Fruit fly (Drosophila melanogaster) S2 (cell line): Measurements from ENCODE around the gene CG13144.

ENCODE experiments used
- CG8478 ChIP-seq: fragments of >200 bp; optimal IDR thresholded peaks from 2 replicates; lab custom pipeline; 2018
- CTCF ChIP-seq, 2 experiments: fragments of >200 bp; optimal IDR thresholded peaks; 2 replicates each; lab custom pipeline; 2018

DNA sequence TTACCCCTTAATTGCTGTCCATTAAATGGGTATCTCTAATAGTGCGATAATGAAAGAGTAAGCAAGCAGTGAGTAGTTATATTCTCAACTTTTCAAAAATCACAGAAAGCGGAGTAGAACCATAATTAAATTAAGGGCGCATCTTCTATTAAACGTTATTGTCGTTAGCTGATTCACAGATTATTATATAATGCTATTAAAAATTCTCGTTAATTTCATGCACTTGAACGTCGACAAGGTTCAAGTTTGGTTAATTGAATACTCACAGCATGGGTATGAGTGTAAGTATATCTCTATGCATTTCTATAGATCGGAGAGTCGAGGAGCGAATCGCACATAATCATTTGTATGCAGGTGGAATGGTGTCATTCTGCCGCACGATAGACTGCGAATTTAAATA is 19.6 kb upstream of the CG13144 start:
- no peak for TF ChIP-seq CG8478 (lab: Kevin White, UChicago)
- no peak for TF ChIP-seq CTCF (optimal IDR thresholded peaks at IDR 0.05; lab: Kevin White, UChicago)
